Comparison of ENCODE assay signal across 4 worm cellular contexts in genomic region chrV:11341130-11341675, ce11.
TF ChIP-seq lines count a peak whose summit lies in the region.

No protein-coding gene starts in this region.

TF ChIP-seq in whole organism, L2 larva, 48 proteins besides CTCF, POLR2A, EP300 and RAD21:
- TF ChIP-seq elt-3 (tag; optimal IDR thresholded peaks at IDR 0.05; lab: Kevin White, UChicago) (no peak), dmd-4 (tag; optimal IDR thresholded peaks at IDR 0.05; lab: Kevin White, UChicago) (no peak), snpc-4 (tag; optimal IDR thresholded peaks at IDR 0.05; lab: Kevin White, UChicago) (no peak), zag-1 (tag; optimal IDR thresholded peaks at IDR 0.05; lab: Kevin White, UChicago) (peak; percentile 26), lsy-2 (tag; optimal IDR thresholded peaks at IDR 0.05; lab: Kevin White, UChicago) (no peak), F13H6.1 (tag; optimal IDR thresholded peaks at IDR 0.05; lab: Kevin White, UChicago) (peak; percentile 28), ztf-4 (tag; optimal IDR thresholded peaks at IDR 0.05; lab: Kevin White, UChicago) (no peak), C34F6.9 (tag; optimal IDR thresholded peaks at IDR 0.05; lab: Kevin White, UChicago) (peak; percentile 1)

TF ChIP-seq in whole organism, L4 larva, 104 proteins besides CTCF, POLR2A, EP300 and RAD21:
- peak; percentile 14 for TF ChIP-seq F37D6.2 (tag; optimal IDR thresholded peaks at IDR 0.05; lab: Kevin White, UChicago)
- peak; percentile 27 for TF ChIP-seq rbr-2 (tag; optimal IDR thresholded peaks at IDR 0.05; lab: Kevin White, UChicago)
- TF ChIP-seq unc-62 (GFP tag; optimal IDR thresholded peaks at IDR 0.05 in 1 of 2; lab: Kevin White, UChicago) = peak in 1 of 2 experiments; percentile 3
- TF ChIP-seq unc-62 (tag; optimal IDR thresholded peaks at IDR 0.05; lab: Kevin White, UChicago) = no peak
- peak; percentile 63; the same call in 1 of the 2 replicates for TF ChIP-seq ctbp-1 (GFP tag; IDR thresholded peaks at IDR 0.05; lab: Robert Waterston, UW)
- TF ChIP-seq ces-1 (GFP tag; optimal IDR thresholded peaks at IDR 0.05; lab: Kevin White, UChicago) = peak; percentile 72
- TF ChIP-seq madf-5 (GFP tag; IDR thresholded peaks at IDR 0.05; lab: Robert Waterston, UW) = no peak
- TF ChIP-seq egl-43 (GFP tag; IDR thresholded peaks at IDR 0.05; lab: Robert Waterston, UW) = 0 out of 2 replicates have a peak, but pooled peaks have one; percentile 29
- TF ChIP-seq fkh-10 (GFP tag; optimal IDR thresholded peaks at IDR 0.05; lab: Kevin White, UChicago) = peak; percentile 91
- no peak for TF ChIP-seq aly-2 (tag; optimal IDR thresholded peaks at IDR 0.05; lab: Kevin White, UChicago)
- TF ChIP-seq T20F7.1 (GFP tag; optimal IDR thresholded peaks at IDR 0.05; lab: Kevin White, UChicago) = no peak
- peak; percentile 89 for TF ChIP-seq aha-1 (tag; lab: Kevin White, UChicago)
- peak; percentile 82 for TF ChIP-seq set-16 (GFP tag; IDR thresholded peaks at IDR 0.05; lab: Robert Waterston, UW)
- peak; percentile 11 for TF ChIP-seq hlh-11 (tag; optimal IDR thresholded peaks at IDR 0.05; lab: Kevin White, UChicago)
- TF ChIP-seq lim-7 (GFP tag; IDR thresholded peaks at IDR 0.05; lab: Robert Waterston, UW) = 0 out of 2 replicates have a peak, but pooled peaks have one; percentile 46
- no peak for TF ChIP-seq lin-29 (GFP tag; IDR thresholded peaks at IDR 0.05; lab: Robert Waterston, UW)

TF ChIP-seq in whole organism, late embryonic, 69 proteins besides CTCF, POLR2A, EP300 and RAD21:
- TF ChIP-seq unc-42 (tag; optimal IDR thresholded peaks at IDR 0.05; lab: Kevin White, UChicago) (peak; percentile 97), tbx-2 (tag; optimal IDR thresholded peaks at IDR 0.05; lab: Kevin White, UChicago) (peak; percentile 13), K02D7.2 (tag; optimal IDR thresholded peaks at IDR 0.05; lab: Kevin White, UChicago) (no peak), ceh-19 (GFP tag; optimal IDR thresholded peaks at IDR 0.05; lab: Kevin White, UChicago) (peak; percentile 24), dve-1 (tag; optimal IDR thresholded peaks at IDR 0.05; lab: Kevin White, UChicago) (no peak), ref-2 (tag; optimal IDR thresholded peaks at IDR 0.05; lab: Kevin White, UChicago) (peak; percentile 26), eyg-1 (tag; optimal IDR thresholded peaks at IDR 0.05; lab: Kevin White, UChicago) (no peak), ceh-31 (tag; optimal IDR thresholded peaks at IDR 0.05; lab: Kevin White, UChicago) (peak; percentile 38), ceh-34 (tag; optimal IDR thresholded peaks at IDR 0.05; lab: Kevin White, UChicago) (peak; percentile 16), pqm-1 (tag; optimal IDR thresholded peaks at IDR 0.05; lab: Kevin White, UChicago) (no peak), ceh-45 (GFP tag; IDR thresholded peaks at IDR 0.05; lab: Robert Waterston, UW) (no peak)
TF ChIP-seq in whole organism, late embryonic: peak in this region for 6.

TF ChIP-seq in whole organism, mixed stage, embryonic, 35 proteins besides CTCF, POLR2A, EP300 and RAD21:
- TF ChIP-seq elt-1 (tag; optimal IDR thresholded peaks at IDR 0.05; lab: Kevin White, UChicago; ENCODE audit: borderline replicate concordance, insufficient read depth) = no peak
- TF ChIP-seq bed-3 (GFP tag; optimal IDR thresholded peaks at IDR 0.05; lab: Kevin White, UChicago) = no peak
- no peak for TF ChIP-seq zip-8 (tag; optimal IDR thresholded peaks at IDR 0.05; lab: Kevin White, UChicago)
- no peak for TF ChIP-seq drap-1 (GFP tag; optimal IDR thresholded peaks at IDR 0.05; lab: Kevin White, UChicago)
- TF ChIP-seq mls-2 (tag; optimal IDR thresholded peaks at IDR 0.05; lab: Kevin White, UChicago) = peak; percentile 43
- TF ChIP-seq mab-5 (tag; optimal IDR thresholded peaks at IDR 0.05; lab: Kevin White, UChicago) = no peak
- no peak for TF ChIP-seq pha-4 (tag; optimal IDR thresholded peaks at IDR 0.05; lab: Kevin White, UChicago)
- TF ChIP-seq ceh-39 (tag; optimal IDR thresholded peaks at IDR 0.05; lab: Kevin White, UChicago) = no peak
- peak; percentile 95 for TF ChIP-seq ces-1 (GFP tag; optimal IDR thresholded peaks at IDR 0.05; lab: Kevin White, UChicago)
- no peak for TF ChIP-seq nhr-12 (tag; optimal IDR thresholded peaks at IDR 0.05; lab: Kevin White, UChicago)
- no peak for TF ChIP-seq elt-3 (tag; optimal IDR thresholded peaks at IDR 0.05; lab: Kevin White, UChicago)
- TF ChIP-seq sem-2 (GFP tag; optimal IDR thresholded peaks at IDR 0.05; lab: Kevin White, UChicago) = no peak
- TF ChIP-seq nhr-2 (tag; optimal IDR thresholded peaks at IDR 0.05; lab: Kevin White, UChicago) = no peak
- no peak for TF ChIP-seq unc-62 (GFP tag; optimal IDR thresholded peaks at IDR 0.05; lab: Kevin White, UChicago)
